Worm (Caenorhabditis elegans) whole organism, L3 larva: ENCODE results near the gene Y39E4B.6.

Experiments
- R02D3.7 ChIP-seq: fragments of 150-350 bp; optimal IDR thresholded peaks from 2 replicates; lab custom pipeline; 2014; ENCODE audit warnings: missing biosample characterization, missing genetic modification characterization
- ama-1 ChIP-seq: fragments of 150-350 bp; optimal IDR thresholded peaks from 2 replicates; lab custom pipeline; 2018
- ceh-16 ChIP-seq: sonication (generic microtip); optimal IDR thresholded peaks from 2 replicates; lab custom pipeline; 2017; ENCODE audit warnings: missing biosample characterization, missing genetic modification characterization
- ceh-82 ChIP-seq: fragments of 150-350 bp; optimal IDR thresholded peaks from 2 replicates; lab custom pipeline; 2014; ENCODE audit warnings: missing biosample characterization, missing genetic modification characterization
- daf-12 ChIP-seq: fragments of 150-350 bp; optimal IDR thresholded peaks from 2 replicates; lab custom pipeline; 2014; ENCODE audit warnings: missing biosample characterization, missing genetic modification reagents, missing genetic modification characterization
- egl-27 ChIP-seq: sonication (generic microtip); optimal IDR thresholded peaks from 4 replicates; lab custom pipeline; 2017; ENCODE audit warnings: missing biosample characterization, missing genetic modification reagents, missing genetic modification characterization
- egl-5 ChIP-seq: fragments of 150-350 bp; optimal IDR thresholded peaks from 2 replicates; lab custom pipeline; 2017; ENCODE audit warnings: missing biosample characterization, missing genetic modification reagents, missing genetic modification characterization, inconsistent platforms
- elt-1 ChIP-seq: fragments of 150-350 bp; optimal IDR thresholded peaks from 2 replicates; lab custom pipeline; 2014; ENCODE audit warnings: missing biosample characterization, missing genetic modification characterization
- elt-2 ChIP-seq: sonication (generic microtip); optimal IDR thresholded peaks from 2 replicates; lab custom pipeline; 2016; ENCODE audit warnings: missing genetic modification reagents, mild to moderate bottlenecking, missing genetic modification characterization, missing compliant biosample characterization
- elt-3 ChIP-seq, 3 experiments: fragments of 150-350 bp in 1 of 3; sonication (generic microtip) in 2 of 3; optimal IDR thresholded peaks; 2 replicates in 2 of 3; 4 replicates in 1 of 3; lab custom pipeline; 2014 to 2017; ENCODE audit warnings: missing biosample characterization in 3 of 3, missing genetic modification characterization in 3 of 3
- eor-1 ChIP-seq, 2 experiments: fragments of 150-350 bp; optimal IDR thresholded peaks; 2 replicates each; lab custom pipeline; 2014 to 2018; ENCODE audit warnings: missing biosample characterization in 2 of 2, missing genetic modification characterization in 2 of 2
- fkh-10 ChIP-seq: sonication (generic microtip); optimal IDR thresholded peaks from 2 replicates; lab custom pipeline; 2017; ENCODE audit warnings: missing biosample characterization, missing genetic modification reagents, missing genetic modification characterization
- fkh-2 ChIP-seq: fragments of 150-350 bp; optimal IDR thresholded peaks from 2 replicates; lab custom pipeline; 2014; ENCODE audit warnings: missing biosample characterization, missing genetic modification reagents, missing genetic modification characterization
- fos-1 ChIP-seq: fragments of 150-350 bp; optimal IDR thresholded peaks from 2 replicates; lab custom pipeline; 2014; ENCODE audit warnings: missing biosample characterization, missing genetic modification characterization
- hmg-11 ChIP-seq: sonication (generic microtip); optimal IDR thresholded peaks from 2 replicates; lab custom pipeline; 2016; ENCODE audit warnings: missing genetic modification characterization, missing compliant biosample characterization
- jun-1 ChIP-seq: fragments of 150-350 bp; optimal IDR thresholded peaks from 2 replicates; lab custom pipeline; 2014; ENCODE audit warnings: missing biosample characterization, missing genetic modification reagents, missing genetic modification characterization
- lin-39 ChIP-seq: fragments of 150-350 bp; optimal IDR thresholded peaks from 2 replicates; lab custom pipeline; 2018; ENCODE audit warnings: missing biosample characterization, missing genetic modification reagents, missing genetic modification characterization
- lsy-12 ChIP-seq: sonication (generic microtip); optimal IDR thresholded peaks from 2 replicates; lab custom pipeline; 2016; ENCODE audit warnings: mild to moderate bottlenecking, missing genetic modification characterization, missing compliant biosample characterization
- mdl-1 ChIP-seq: fragments of 150-350 bp; optimal IDR thresholded peaks from 2 replicates; lab custom pipeline; 2014; ENCODE audit warnings: missing biosample characterization, missing genetic modification characterization
- mml-1 ChIP-seq: fragments of 150-350 bp; sonication (generic microtip); optimal IDR thresholded peaks from 3 replicates; lab custom pipeline; 2014; ENCODE audit warnings: missing biosample characterization, missing genetic modification characterization
- nfya-1 ChIP-seq: sonication (generic microtip); optimal IDR thresholded peaks from 2 replicates; lab custom pipeline; 2017; ENCODE audit warnings: missing genetic modification characterization, mild to moderate bottlenecking, missing compliant biosample characterization, antibody characterized with exemption, moderate library complexity; ENCODE audit not compliant: insufficient read depth
- nhr-12 ChIP-seq: fragments of 150-350 bp; optimal IDR thresholded peaks from 2 replicates; lab custom pipeline; 2014; ENCODE audit warnings: missing biosample characterization, missing genetic modification characterization
- nhr-23 ChIP-seq: fragments of 150-350 bp; optimal IDR thresholded peaks from 2 replicates; lab custom pipeline; 2014; ENCODE audit warnings: missing biosample characterization, missing genetic modification reagents, missing genetic modification characterization
- nhr-237 ChIP-seq: fragments of 150-350 bp; optimal IDR thresholded peaks from 2 replicates; lab custom pipeline; 2014; ENCODE audit warnings: missing biosample characterization, missing genetic modification characterization
- nhr-25 ChIP-seq: sonication (generic microtip); optimal IDR thresholded peaks from 2 replicates; lab custom pipeline; 2017; ENCODE audit warnings: missing biosample characterization, missing genetic modification characterization
- nhr-43 ChIP-seq: sonication (generic microtip); optimal IDR thresholded peaks from 2 replicates; lab custom pipeline; 2016; ENCODE audit warnings: mild to moderate bottlenecking, missing genetic modification characterization, missing compliant biosample characterization; ENCODE audit not compliant: poor library complexity, severe bottlenecking
- nhr-76 ChIP-seq: fragments of 150-350 bp; sonication (generic microtip); optimal IDR thresholded peaks from 5 replicates; lab custom pipeline; 2014; ENCODE audit warnings: missing biosample characterization, missing genetic modification characterization
- nhr-77 ChIP-seq: fragments of 150-350 bp; optimal IDR thresholded peaks from 2 replicates; lab custom pipeline; 2014; ENCODE audit warnings: missing biosample characterization, missing genetic modification characterization
- pha-4 ChIP-seq: fragments of 150-350 bp; optimal IDR thresholded peaks from 2 replicates; lab custom pipeline; 2014; ENCODE audit warnings: missing biosample characterization, missing genetic modification reagents, missing genetic modification characterization
- pqm-1 ChIP-seq: fragments of 150-350 bp; optimal IDR thresholded peaks from 2 replicates; lab custom pipeline; 2017; ENCODE audit warnings: missing biosample characterization, missing genetic modification characterization, inconsistent platforms
- sea-2 ChIP-seq: fragments of 150-350 bp; sonication (generic microtip); optimal IDR thresholded peaks from 4 replicates; lab custom pipeline; 2014; ENCODE audit warnings: missing biosample characterization, missing genetic modification reagents, missing genetic modification characterization
- skn-1 ChIP-seq: fragments of 150-350 bp; optimal IDR thresholded peaks from 2 replicates; lab custom pipeline; 2014; ENCODE audit warnings: missing biosample characterization, missing genetic modification characterization
- unc-62 ChIP-seq: fragments of 150-350 bp; sonication (generic microtip); optimal IDR thresholded peaks from 4 replicates; lab custom pipeline; 2014; ENCODE audit warnings: missing biosample characterization, missing genetic modification reagents, missing genetic modification characterization
- zag-1 ChIP-seq: fragments of 150-350 bp; optimal IDR thresholded peaks from 2 replicates; lab custom pipeline; 2014; ENCODE audit warnings: missing biosample characterization, missing genetic modification characterization
- ztf-11 ChIP-seq: fragments of 150-350 bp; optimal IDR thresholded peaks from 2 replicates; lab custom pipeline; 2014; ENCODE audit warnings: missing biosample characterization, missing genetic modification characterization
- ztf-4 ChIP-seq: fragments of 150-350 bp; optimal IDR thresholded peaks from 2 replicates; lab custom pipeline; 2014; ENCODE audit warnings: missing biosample characterization, missing genetic modification characterization

Y39E4B.6 gene

ce11 chrIII:13067884-13068767 is 2.4 kb upstream of the Y39E4B.6 start (continued):
- peak; percentile 58 for TF ChIP-seq lsy-12
- no peak for TF ChIP-seq fkh-2 (tag; lab: Kevin White, UChicago)
- TF ChIP-seq ztf-4 (tag; lab: Kevin White, UChicago): no peak
- TF ChIP-seq mdl-1: peak; percentile 83
- TF ChIP-seq pha-4: peak; percentile 94
- peak; percentile 15 for TF ChIP-seq elt-1 (tag; lab: Kevin White, UChicago)
- TF ChIP-seq R02D3.7: peak; percentile 22
- peak; percentile 38 for TF ChIP-seq unc-62 (GFP tag; lab: Kevin White, UChicago)
- peak; percentile 59 for TF ChIP-seq skn-1
- TF ChIP-seq, all 47 proteins: peak for 25

ce11 chrIII:13069416-13069815 is 1.1 kb upstream of the Y39E4B.6 start:
- TF ChIP-seq zag-1 (no peak), elt-2 (peak; percentile 28), ama-1 (lab: Kevin White, UChicago) (peak; percentile 4)
- TF ChIP-seq, all 47 proteins: peak for 2

- no peak for TF ChIP-seq pqm-1 (tag; lab: Kevin White, UChicago)
- no peak for TF ChIP-seq mdl-1
- peak; percentile 18 for TF ChIP-seq hmg-11
- TF ChIP-seq fos-1 (tag; lab: Kevin White, UChicago): no peak
- TF ChIP-seq elt-1 (tag; lab: Kevin White, UChicago): no peak
- peak; percentile 10 for TF ChIP-seq nhr-43 (tag; lab: Kevin White, UChicago)
- TF ChIP-seq egl-5 (tag; lab: Kevin White, UChicago): peak; percentile 7
- peak; percentile 44 for TF ChIP-seq ama-1 (lab: Kevin White, UChicago)
- TF ChIP-seq nhr-237 (tag; lab: Kevin White, UChicago): no peak
- no peak for TF ChIP-seq fkh-10 (GFP tag; lab: Kevin White, UChicago)
- no peak for TF ChIP-seq jun-1
- no peak for TF ChIP-seq ceh-82 (tag; lab: Kevin White, UChicago)
- TF ChIP-seq pha-4: peak; percentile 13
- TF ChIP-seq nfya-1 (tag; lab: Kevin White, UChicago): peak; percentile 39
- peak; percentile 3 for TF ChIP-seq nhr-25 (tag; lab: Kevin White, UChicago)
- peak; percentile 20 for TF ChIP-seq lin-39 (tag; lab: Kevin White, UChicago)
- TF ChIP-seq, all 47 proteins: peak for 8
These were observed 1.1 kb downstream of the Y39E4B.6 start for ce11 chrIII:13071432-13072259.

ce11 chrIII:13087437-13087836 is 16.9 kb downstream of the Y39E4B.6 start:
- TF ChIP-seq mdl-1: no peak
- TF ChIP-seq nhr-12 (tag; lab: Kevin White, UChicago): no peak
- no peak for TF ChIP-seq jun-1
- no peak for TF ChIP-seq egl-27 (tag; lab: Kevin White, UChicago)
- TF ChIP-seq, all 47 proteins: peak for 0

ce11 chrIII:13091072-13091538 is 20.5 kb downstream of the Y39E4B.6 start, which contains the start of gene Y39E4B.13:
Gene Y39E4B.13, plus strand, starts transcription at chrIII:13091122.
- TF ChIP-seq ceh-16 (no peak), ztf-11 (tag; lab: Kevin White, UChicago) (no peak), eor-1 (tag; optimal IDR thresholded peaks at IDR 0.05; lab: Kevin White, UChicago) (no peak), skn-1 (no peak), R02D3.7 (no peak), lin-39 (tag; lab: Kevin White, UChicago) (no peak), egl-27 (tag; lab: Kevin White, UChicago) (no peak), mml-1 (tag; lab: Kevin White, UChicago) (no peak), nhr-76 (tag; lab: Kevin White, UChicago) (no peak), nhr-12 (tag; lab: Kevin White, UChicago) (no peak), nhr-23 (no peak), nhr-77 (no peak), fos-1 (tag; lab: Kevin White, UChicago) (no peak), sea-2 (GFP tag; lab: Kevin White, UChicago) (no peak), fkh-10 (GFP tag; lab: Kevin White, UChicago) (no peak), elt-3 (tag; optimal IDR thresholded peaks at IDR 0.05; lab: Kevin White, UChicago) (no peak), nhr-43 (tag; lab: Kevin White, UChicago) (no peak), hmg-11 (no peak), daf-12 (no peak)
